Comparison of ENCODE assay signal across 8 worm cellular contexts in genomic region chrV:14689060-14689750, ce11.
TF ChIP-seq lines count a peak whose summit lies in the region.

TSS of gene gasr-8 (plus strand) at chrV:14689110.

TF ChIP-seq in whole organism, L1 larva, 84 proteins besides CTCF, POLR2A, EP300 and RAD21 (continues in another document):
- TF ChIP-seq pqm-1 (tag; optimal IDR thresholded peaks at IDR 0.05; lab: Kevin White, UChicago) (no peak), efl-1 (optimal IDR thresholded peaks at IDR 0.05; lab: Kevin White, UChicago) (no peak), efl-1 (GFP tag; optimal IDR thresholded peaks at IDR 0.05 in 1 of 2; lab: Kevin White, UChicago) (peak in 1 of 2 experiments; percentile 41), lin-35 (GFP tag; optimal IDR thresholded peaks at IDR 0.05; lab: Kevin White, UChicago) (peak in 1 of 2 experiments; percentile 16), lsy-2 (tag; optimal IDR thresholded peaks at IDR 0.05; lab: Kevin White, UChicago) (no peak), fkh-8 (tag; optimal IDR thresholded peaks at IDR 0.05; lab: Kevin White, UChicago) (peak; percentile 54), ztf-11 (tag; optimal IDR thresholded peaks at IDR 0.05; lab: Kevin White, UChicago) (no peak), nhr-90 (tag; optimal IDR thresholded peaks at IDR 0.05; lab: Kevin White, UChicago; ENCODE audit: poor library complexity) (no peak), C04F5.9 (tag; optimal IDR thresholded peaks at IDR 0.05; lab: Kevin White, UChicago) (no peak), swsn-7 (tag; optimal IDR thresholded peaks at IDR 0.05; lab: Kevin White, UChicago) (no peak), nhr-47 (tag; optimal IDR thresholded peaks at IDR 0.05; lab: Kevin White, UChicago) (no peak)

TF ChIP-seq in whole organism, L3 larva, 47 proteins besides CTCF, POLR2A, EP300 and RAD21:
- TF ChIP-seq nfya-1 (tag; optimal IDR thresholded peaks at IDR 0.05; lab: Kevin White, UChicago; ENCODE audit: insufficient read depth) (peak; percentile 22), pha-4 (tag; optimal IDR thresholded peaks at IDR 0.05; lab: Kevin White, UChicago) (peak; percentile 18), sea-2 (GFP tag; optimal IDR thresholded peaks at IDR 0.05; lab: Kevin White, UChicago) (no peak)

TF ChIP-seq in whole organism, L4 larva, 104 proteins besides CTCF, POLR2A, EP300 and RAD21 (continues in another document):
- TF ChIP-seq nhr-77 (tag; optimal IDR thresholded peaks at IDR 0.05; lab: Kevin White, UChicago) (no peak), lin-29 (GFP tag; IDR thresholded peaks at IDR 0.05; lab: Robert Waterston, UW) (0 out of 2 replicates have a peak, but pooled peaks have one; percentile 10), unc-39 (tag; optimal IDR thresholded peaks at IDR 0.05; lab: Kevin White, UChicago) (no peak), pha-4 (GFP tag; IDR thresholded peaks at IDR 0.05; lab: Robert Waterston, UW) (no peak; the same call in none of the 2 replicates), pha-4 (tag; optimal IDR thresholded peaks at IDR 0.05; lab: Kevin White, UChicago) (no peak), set-16 (GFP tag; IDR thresholded peaks at IDR 0.05; lab: Robert Waterston, UW) (peak; percentile 4; the same call in 1 of the 2 replicates), nhr-41 (GFP tag; IDR thresholded peaks at IDR 0.05; lab: Robert Waterston, UW) (no peak), dve-1 (tag; optimal IDR thresholded peaks at IDR 0.05; lab: Kevin White, UChicago; ENCODE audit: insufficient read depth) (no peak), aly-2 (tag; optimal IDR thresholded peaks at IDR 0.05; lab: Kevin White, UChicago) (no peak), snpc-4 (tag; optimal IDR thresholded peaks at IDR 0.05; lab: Kevin White, UChicago) (no peak), daf-8 (GFP tag; IDR thresholded peaks at IDR 0.05; lab: Robert Waterston, UW) (no peak), ama-1 (optimal IDR thresholded peaks at IDR 0.05; lab: Kevin White, UChicago) (no peak), lir-3 (tag; optimal IDR thresholded peaks at IDR 0.05; lab: Kevin White, UChicago) (no peak)

TF ChIP-seq in whole organism, early embryonic, 17 proteins besides CTCF, POLR2A, EP300 and RAD21 (continues in another document):
- TF ChIP-seq tbx-37 (GFP tag; conservative IDR thresholded peaks at IDR 0.05; lab: Robert Waterston, UW) (peak; percentile 64), F13C5.2 (tag; optimal IDR thresholded peaks at IDR 0.05; lab: Kevin White, UChicago) (no peak), pes-1 (GFP tag; IDR thresholded peaks at IDR 0.05; lab: Robert Waterston, UW) (peak; percentile 84), ceh-36 (tag; optimal IDR thresholded peaks at IDR 0.05; lab: Kevin White, UChicago) (no peak), hmg-4 (GFP tag; optimal IDR thresholded peaks at IDR 0.05; lab: Kevin White, UChicago) (peak; percentile 26), hnd-1 (tag; optimal IDR thresholded peaks at IDR 0.05; lab: Kevin White, UChicago) (peak; percentile 32), tbx-11 (GFP tag; IDR thresholded peaks at IDR 0.05; lab: Robert Waterston, UW) (peak; percentile 73; the same call in 1 of the 2 replicates), ceh-13 (GFP tag; optimal IDR thresholded peaks at IDR 0.05; lab: Kevin White, UChicago) (peak; percentile 58), scrt-1 (GFP tag; IDR thresholded peaks at IDR 0.05; lab: Robert Waterston, UW) (0 out of 2 replicates have a peak, but pooled peaks have one; percentile 72), hmbx-1 (tag; optimal IDR thresholded peaks at IDR 0.05; lab: Kevin White, UChicago) (no peak), ets-7 (tag; optimal IDR thresholded peaks at IDR 0.05; lab: Kevin White, UChicago) (no peak), aly-1 (tag; optimal IDR thresholded peaks at IDR 0.05; lab: Kevin White, UChicago) (peak; percentile 57), tra-4 (tag; optimal IDR thresholded peaks at IDR 0.05; lab: Kevin White, UChicago) (peak; percentile 40)

TF ChIP-seq in whole organism, late embryonic, 69 proteins besides CTCF, POLR2A, EP300 and RAD21 (continues in another document):
- peak; percentile 57 for TF ChIP-seq elt-2 (tag; optimal IDR thresholded peaks at IDR 0.05; lab: Kevin White, UChicago)
- TF ChIP-seq ceh-30 (tag; optimal IDR thresholded peaks at IDR 0.05; lab: Kevin White, UChicago) = no peak
- TF ChIP-seq ceh-18 (tag; optimal IDR thresholded peaks at IDR 0.05; lab: Kevin White, UChicago) = no peak
- TF ChIP-seq sox-4 (tag; optimal IDR thresholded peaks at IDR 0.05; lab: Kevin White, UChicago) = peak; percentile 9
- TF ChIP-seq sox-2 (GFP tag; IDR thresholded peaks at IDR 0.05; lab: Robert Waterston, UW) = no peak
- no peak for TF ChIP-seq hlh-13 (GFP tag; optimal IDR thresholded peaks at IDR 0.05; lab: Kevin White, UChicago)
- no peak for TF ChIP-seq unc-55 (GFP tag; optimal IDR thresholded peaks at IDR 0.05; lab: Kevin White, UChicago)
- TF ChIP-seq hlh-8 (tag; optimal IDR thresholded peaks at IDR 0.05; lab: Kevin White, UChicago) = no peak
- TF ChIP-seq dmd-4 (tag; optimal IDR thresholded peaks at IDR 0.05; lab: Kevin White, UChicago; ENCODE audit: borderline replicate concordance) = peak; percentile 49
- TF ChIP-seq ref-2 (tag; optimal IDR thresholded peaks at IDR 0.05; lab: Kevin White, UChicago) = no peak
- TF ChIP-seq lin-11 (tag; optimal IDR thresholded peaks at IDR 0.05; lab: Kevin White, UChicago) = no peak
- TF ChIP-seq nhr-11 (tag; optimal IDR thresholded peaks at IDR 0.05; lab: Kevin White, UChicago) = no peak
- TF ChIP-seq ets-4 (tag; optimal IDR thresholded peaks at IDR 0.05; lab: Kevin White, UChicago) = no peak
- TF ChIP-seq pat-9 (tag; optimal IDR thresholded peaks at IDR 0.05; lab: Kevin White, UChicago) = peak; percentile 48

TF ChIP-seq in whole organism, midembryonic, 9 proteins besides CTCF, POLR2A, EP300 and RAD21:
- TF ChIP-seq tab-1 (GFP tag; IDR thresholded peaks at IDR 0.05; lab: Robert Waterston, UW) (peak; percentile 79), T22C8.4 (GFP tag; IDR thresholded peaks at IDR 0.05; lab: Robert Waterston, UW) (peak; percentile 34; the same call in 1 of the 2 replicates), med-1 (GFP tag; optimal IDR thresholded peaks at IDR 0.05; lab: Kevin White, UChicago; ENCODE audit: insufficient read depth) (peak; percentile 2), ztf-23 (GFP tag; IDR thresholded peaks at IDR 0.05; lab: Robert Waterston, UW) (no peak), flt-1 (GFP tag; IDR thresholded peaks at IDR 0.05; lab: Robert Waterston, UW) (peak; percentile 88), klf-2 (GFP tag; conservative IDR thresholded peaks at IDR 0.05; lab: Robert Waterston, UW) (0 out of 2 replicates have a peak, but pooled peaks have one; percentile 61), cog-1 (tag; optimal IDR thresholded peaks at IDR 0.05; lab: Kevin White, UChicago) (no peak)
TF ChIP-seq in whole organism, midembryonic: peak in this region for 5.

TF ChIP-seq in whole organism, mixed stage, embryonic, 35 proteins besides CTCF, POLR2A, EP300 and RAD21 (continues in another document):
- TF ChIP-seq nhr-12 (tag; optimal IDR thresholded peaks at IDR 0.05; lab: Kevin White, UChicago) (no peak), pha-4 (tag; optimal IDR thresholded peaks at IDR 0.05; lab: Kevin White, UChicago) (no peak), elt-1 (tag; optimal IDR thresholded peaks at IDR 0.05; lab: Kevin White, UChicago; ENCODE audit: borderline replicate concordance, insufficient read depth) (peak; percentile 8), bed-3 (GFP tag; optimal IDR thresholded peaks at IDR 0.05; lab: Kevin White, UChicago) (peak; percentile 44), sptf-1 (tag; optimal IDR thresholded peaks at IDR 0.05; lab: Kevin White, UChicago) (peak; percentile 6), nhr-76 (tag; optimal IDR thresholded peaks at IDR 0.05; lab: Kevin White, UChicago) (no peak), lin-32 (GFP tag; optimal IDR thresholded peaks at IDR 0.05; lab: Kevin White, UChicago) (no peak), ces-1 (GFP tag; optimal IDR thresholded peaks at IDR 0.05; lab: Kevin White, UChicago) (no peak), mab-5 (tag; optimal IDR thresholded peaks at IDR 0.05; lab: Kevin White, UChicago) (no peak), unc-39 (tag; optimal IDR thresholded peaks at IDR 0.05; lab: Kevin White, UChicago) (no peak), nhr-2 (tag; optimal IDR thresholded peaks at IDR 0.05; lab: Kevin White, UChicago) (no peak), ham-2 (GFP tag; optimal IDR thresholded peaks at IDR 0.05; lab: Kevin White, UChicago) (no peak), unc-120 (tag; optimal IDR thresholded peaks at IDR 0.05; lab: Kevin White, UChicago; ENCODE audit: poor library complexity, severe bottlenecking) (no peak), elt-3 (tag; optimal IDR thresholded peaks at IDR 0.05; lab: Kevin White, UChicago) (no peak), M03D4.4 (tag; optimal IDR thresholded peaks at IDR 0.05; lab: Kevin White, UChicago) (peak; percentile 54), mls-2 (tag; optimal IDR thresholded peaks at IDR 0.05; lab: Kevin White, UChicago) (no peak), ceh-39 (tag; optimal IDR thresholded peaks at IDR 0.05; lab: Kevin White, UChicago) (no peak), sem-2 (GFP tag; optimal IDR thresholded peaks at IDR 0.05; lab: Kevin White, UChicago) (peak; percentile 51)

TF ChIP-seq in whole organism, young adult, 124 proteins besides CTCF, POLR2A, EP300 and RAD21 (continues in another document):
- TF ChIP-seq egl-18 (GFP tag; IDR thresholded peaks at IDR 0.05; lab: Robert Waterston, UW) (no peak), madf-8 (GFP tag; conservative IDR thresholded peaks at IDR 0.05; lab: Robert Waterston, UW) (peak; percentile 66), ztf-28 (GFP tag; IDR thresholded peaks at IDR 0.05; lab: Robert Waterston, UW) (no peak), ztf-3 (GFP tag; optimal IDR thresholded peaks at IDR 0.05; lab: Kevin White, UChicago) (no peak), lin-26 (GFP tag; IDR thresholded peaks at IDR 0.05; lab: Robert Waterston, UW) (peak; percentile 80), ama-1 (optimal IDR thresholded peaks at IDR 0.05; lab: Kevin White, UChicago) (no peak), ama-1 (GFP tag; optimal IDR thresholded peaks at IDR 0.05; lab: Kevin White, UChicago) (peak in 1 of 2 experiments; percentile 51), K12H6.12 (tag; optimal IDR thresholded peaks at IDR 0.05; lab: Kevin White, UChicago) (no peak), lin-54 (GFP tag; optimal IDR thresholded peaks at IDR 0.05; lab: Kevin White, UChicago) (peak; percentile 26), akir-1 (GFP tag; optimal IDR thresholded peaks at IDR 0.05; lab: Kevin White, UChicago) (no peak), B0336.3 (GFP tag; IDR thresholded peaks at IDR 0.05; lab: Robert Waterston, UW) (no peak), ZK185.1 (tag; optimal IDR thresholded peaks at IDR 0.05; lab: Kevin White, UChicago; ENCODE audit: poor library complexity, severe bottlenecking) (peak; percentile 45), cebp-1 (GFP tag; IDR thresholded peaks at IDR 0.05; lab: Robert Waterston, UW) (no peak), cebp-1 (tag; optimal IDR thresholded peaks at IDR 0.05; lab: Kevin White, UChicago) (no peak), tbp1 (GFP tag; optimal IDR thresholded peaks at IDR 0.05; lab: Kevin White, UChicago) (peak; percentile 90), snpc-3.4 (tag; optimal IDR thresholded peaks at IDR 0.05; lab: Kevin White, UChicago) (peak; percentile 29), mcd-1 (GFP tag; IDR thresholded peaks at IDR 0.05; lab: Robert Waterston, UW) (peak; percentile 15; the same call in 1 of the 2 replicates), ekl-4 (GFP tag; IDR thresholded peaks at IDR 0.05; lab: Robert Waterston, UW) (peak; percentile 23; the same call in 1 of the 2 replicates), T07F8.4 (tag; optimal IDR thresholded peaks at IDR 0.05; lab: Kevin White, UChicago) (no peak)
